Fruit fly (Drosophila melanogaster) whole organism, embryonic: ENCODE results near the gene Hs2st.

Source experiments
- CG12299 ChIP-seq: fragments of 200-800 bp; sonication (Bioruptor generic); optimal IDR thresholded peaks from 2 replicates; lab custom pipeline; 2018; ENCODE audit warnings: missing biosample characterization, mild to moderate bottlenecking, missing genetic modification characterization
- CG16863 ChIP-seq: fragments of 200-800 bp; sonication (Bioruptor generic); optimal IDR thresholded peaks from 3 replicates; lab custom pipeline; 2016; ENCODE audit warnings: missing biosample characterization, missing genetic modification characterization
- CG17186 ChIP-seq: fragments of 200-800 bp; sonication (Bioruptor generic); optimal IDR thresholded peaks from 3 replicates; lab custom pipeline; 2017; ENCODE audit warnings: missing biosample characterization, missing genetic modification reagents, missing genetic modification characterization
- CG1832 ChIP-seq: fragments of 200-800 bp; sonication (Bioruptor generic); optimal IDR thresholded peaks from 2 replicates; lab custom pipeline; 2017; ENCODE audit warnings: missing biosample characterization, mild to moderate bottlenecking, missing genetic modification characterization, inconsistent platforms
- CG18476 ChIP-seq: fragments of 200-800 bp; sonication (Bioruptor generic); optimal IDR thresholded peaks from 2 replicates; lab custom pipeline; 2016; ENCODE audit warnings: missing biosample characterization, mild to moderate bottlenecking, missing genetic modification characterization
- CG3065 ChIP-seq: fragments of 200-800 bp; sonication (Bioruptor generic); optimal IDR thresholded peaks from 2 replicates; lab custom pipeline; 2016; ENCODE audit warnings: missing biosample characterization, missing genetic modification characterization
- CG4404 ChIP-seq: fragments of 200-800 bp; sonication (Bioruptor generic); IDR thresholded peaks from 2 replicates; pipeline ENCODE4 v1.3.6; 2022; ENCODE audit warnings: missing biosample characterization, missing genetic modification characterization
- CG6654 ChIP-seq: fragments of 200-800 bp; sonication (Bioruptor generic); optimal IDR thresholded peaks from 2 replicates; lab custom pipeline; 2017; ENCODE audit warnings: missing biosample characterization, mild to moderate bottlenecking, missing genetic modification characterization
- CG7271 ChIP-seq: fragments of 200-800 bp; sonication (Bioruptor generic); optimal IDR thresholded peaks from 2 replicates; lab custom pipeline; 2018; ENCODE audit warnings: missing biosample characterization, mild to moderate bottlenecking, missing genetic modification characterization, moderate library complexity
- CG8388 ChIP-seq: fragments of 200-800 bp; sonication (Bioruptor generic); optimal IDR thresholded peaks from 2 replicates; lab custom pipeline; 2019; ENCODE audit warnings: missing biosample characterization, mild to moderate bottlenecking, missing genetic modification characterization, moderate library complexity
- CG8478 ChIP-seq: fragments of >200 bp; optimal IDR thresholded peaks from 2 replicates; lab custom pipeline; 2018
- CG9437 ChIP-seq: fragments of 200-800 bp; sonication (Bioruptor generic); optimal IDR thresholded peaks from 2 replicates; lab custom pipeline; 2018; ENCODE audit warnings: missing biosample characterization, mild to moderate bottlenecking, missing genetic modification characterization
- CG9609 ChIP-seq: fragments of 200-800 bp; sonication (Bioruptor generic); optimal IDR thresholded peaks from 3 replicates; lab custom pipeline; 2016; ENCODE audit warnings: missing biosample characterization, missing genetic modification characterization
- CHES-1-like ChIP-seq: fragments of 200-800 bp; sonication (Bioruptor generic); optimal IDR thresholded peaks from 2 replicates; lab custom pipeline; 2016; ENCODE audit warnings: missing biosample characterization, missing genetic modification characterization
- CoRest ChIP-seq: fragments of 200-800 bp; sonication (Bioruptor generic); optimal IDR thresholded peaks from 3 replicates; lab custom pipeline; 2018; ENCODE audit warnings: missing biosample characterization, mild to moderate bottlenecking, missing genetic modification characterization, moderate library complexity
- E2f2 ChIP-seq: fragments of 200-800 bp; sonication (Bioruptor generic); IDR thresholded peaks from 2 replicates; pipeline ENCODE4 v1.3.6; 2022; ENCODE audit warnings: missing biosample characterization, missing genetic modification characterization
- HLH3B ChIP-seq: fragments of 200-800 bp; sonication (Bioruptor generic); IDR thresholded peaks from 2 replicates; pipeline ENCODE4 v1.3.6; 2022; ENCODE audit warnings: missing biosample characterization, missing genetic modification characterization
- HLHmδ ChIP-seq: fragments of 200-800 bp; sonication (Bioruptor generic); optimal IDR thresholded peaks from 2 replicates; lab custom pipeline; 2018; ENCODE audit warnings: missing biosample characterization, mild to moderate bottlenecking, missing genetic modification characterization, moderate library complexity
- Hr78 ChIP-seq, 2 experiments: fragments of 200-800 bp in 1 of 2; fragments of >200 bp in 1 of 2; sonication (Bioruptor generic) in 1 of 2; optimal IDR thresholded peaks; 2 replicates each; lab custom pipeline; 2017 to 2019; ENCODE audit warnings: missing biosample characterization in 2 of 2, missing genetic modification characterization in 2 of 2, mild to moderate bottlenecking in 1 of 2, moderate library complexity in 1 of 2
- Med ChIP-seq: fragments of 200-800 bp; sonication (Bioruptor generic); peaks from one replicate; lab custom pipeline; 2016; ENCODE audit warnings: missing biosample characterization, missing genetic modification characterization, mild to moderate bottlenecking, inconsistent platforms, moderate library complexity
- Mrtf ChIP-seq: fragments of 200-800 bp; sonication (Bioruptor generic); IDR thresholded peaks from 3 replicates; pipeline ENCODE4 v1.3.6; 2022; ENCODE audit warnings: missing biosample characterization, missing genetic modification characterization
- PHDP ChIP-seq: fragments of 200-800 bp; sonication (Bioruptor generic); optimal IDR thresholded peaks from 3 replicates; lab custom pipeline; 2018; ENCODE audit warnings: missing biosample characterization, mild to moderate bottlenecking, missing genetic modification characterization, moderate library complexity
- aop ChIP-seq: fragments of 200-800 bp; sonication (Bioruptor generic); IDR thresholded peaks from 2 replicates; pipeline ENCODE4 v1.3.6; 2022; ENCODE audit warnings: missing biosample characterization, missing genetic modification characterization
- ase ChIP-seq: fragments of 200-800 bp; sonication (Bioruptor generic); IDR thresholded peaks from 3 replicates; pipeline ENCODE4 v1.3.6; 2022; ENCODE audit warnings: missing biosample characterization, missing genetic modification characterization
- bcd ChIP-seq: fragments of 200-800 bp; sonication (Bioruptor generic); optimal IDR thresholded peaks from 2 replicates; lab custom pipeline; 2017; ENCODE audit warnings: missing biosample characterization, mild to moderate bottlenecking, missing genetic modification characterization
- bowl ChIP-seq: fragments of 200-800 bp; sonication (Bioruptor generic); IDR thresholded peaks from 2 replicates; pipeline ENCODE4 v1.3.6; 2022; ENCODE audit warnings: missing biosample characterization, missing genetic modification characterization
- croc ChIP-seq: fragments of 200-800 bp; sonication (Bioruptor generic); conservative IDR thresholded peaks from 3 replicates; pipeline ENCODE4 v1.3.6; 2022; ENCODE audit warnings: missing biosample characterization, missing genetic modification characterization
- crp ChIP-seq, 2 experiments: fragments of 200-800 bp; sonication (Bioruptor generic); optimal IDR thresholded peaks; 2 replicates in 1 of 2; 3 replicates in 1 of 2; lab custom pipeline; 2017; ENCODE audit warnings: missing biosample characterization in 2 of 2, missing genetic modification characterization in 2 of 2, mild to moderate bottlenecking in 1 of 2, moderate library complexity in 1 of 2
- dati ChIP-seq: fragments of 200-800 bp; sonication (Bioruptor generic); IDR thresholded peaks from 2 replicates; pipeline ENCODE4 v1.3.6; 2022; ENCODE audit warnings: missing biosample characterization, missing genetic modification characterization
- disco-r ChIP-seq: fragments of 200-800 bp; sonication (Bioruptor generic); optimal IDR thresholded peaks from 2 replicates; lab custom pipeline; 2016; ENCODE audit warnings: missing biosample characterization, missing genetic modification characterization
- dpn ChIP-seq, 2 experiments: fragments of 200-800 bp; sonication (Bioruptor generic); optimal IDR thresholded peaks; 3 replicates each; lab custom pipeline; 2016; ENCODE audit warnings: missing biosample characterization in 2 of 2, missing genetic modification characterization in 2 of 2
- dysf ChIP-seq: fragments of 200-800 bp; sonication (Bioruptor generic); IDR thresholded peaks from 3 replicates; pipeline ENCODE4 v1.3.6; 2022; ENCODE audit warnings: missing biosample characterization, missing genetic modification characterization
- fd102C ChIP-seq: fragments of 200-800 bp; sonication (Bioruptor generic); optimal IDR thresholded peaks from 2 replicates; lab custom pipeline; 2018; ENCODE audit warnings: missing biosample characterization, mild to moderate bottlenecking, missing genetic modification characterization, moderate library complexity
- hb ChIP-seq: fragments of 200-800 bp; sonication (Bioruptor generic); IDR thresholded peaks from 3 replicates; pipeline ENCODE4 v1.3.6; 2022; ENCODE audit warnings: missing biosample characterization, missing genetic modification characterization; ENCODE audit not compliant: partially characterized antibody
- ind ChIP-seq: fragments of 200-800 bp; sonication (Bioruptor generic); optimal IDR thresholded peaks from 3 replicates; lab custom pipeline; 2016; ENCODE audit warnings: missing biosample characterization, missing genetic modification characterization
- kni ChIP-seq: fragments of 200-800 bp; sonication (Bioruptor generic); optimal IDR thresholded peaks from 3 replicates; lab custom pipeline; 2017; ENCODE audit warnings: mild to moderate bottlenecking, missing biosample characterization, missing genetic modification reagents, missing genetic modification characterization
- lmd ChIP-seq: fragments of 200-800 bp; sonication (Bioruptor generic); IDR thresholded peaks from 2 replicates; pipeline ENCODE4 v1.3.6; 2022; ENCODE audit warnings: missing biosample characterization, missing genetic modification characterization
- lola ChIP-seq, 3 experiments: fragments of >200 bp in 2 of 3; fragments of 200-800 bp in 1 of 3; sonication (Bioruptor generic) in 1 of 3; optimal IDR thresholded peaks; 2 replicates each; lab custom pipeline; 2017 to 2019; ENCODE audit warnings: missing biosample characterization in 3 of 3, missing genetic modification characterization in 3 of 3, mild to moderate bottlenecking in 1 of 3, moderate library complexity in 1 of 3
- odd ChIP-seq: fragments of 200-800 bp; sonication (Bioruptor generic); optimal IDR thresholded peaks from 2 replicates; lab custom pipeline; 2017; ENCODE audit warnings: missing biosample characterization, mild to moderate bottlenecking, missing genetic modification characterization
- p53 ChIP-seq: fragments of 200-800 bp; sonication (Bioruptor generic); optimal IDR thresholded peaks from 2 replicates; lab custom pipeline; 2016; ENCODE audit warnings: missing biosample characterization, missing genetic modification characterization
- pfk ChIP-seq: fragments of 200-800 bp; sonication (Bioruptor generic); optimal IDR thresholded peaks from 2 replicates; lab custom pipeline; 2018; ENCODE audit warnings: missing biosample characterization, mild to moderate bottlenecking, missing genetic modification characterization, moderate library complexity
- run ChIP-seq: fragments of 200-800 bp; sonication (Bioruptor generic); optimal IDR thresholded peaks from 3 replicates; lab custom pipeline; 2018; ENCODE audit warnings: missing biosample characterization, mild to moderate bottlenecking, missing genetic modification characterization
- salm ChIP-seq: fragments of 200-800 bp; sonication (Bioruptor generic); optimal IDR thresholded peaks from 2 replicates; lab custom pipeline; 2018; ENCODE audit warnings: missing biosample characterization, mild to moderate bottlenecking, missing genetic modification characterization
- sima ChIP-seq: fragments of 200-800 bp; sonication (Bioruptor generic); optimal IDR thresholded peaks from 2 replicates; lab custom pipeline; 2016; ENCODE audit warnings: missing biosample characterization, missing genetic modification characterization
- usp ChIP-seq: fragments of >200 bp; optimal IDR thresholded peaks from 2 replicates; lab custom pipeline; 2017; ENCODE audit warnings: missing biosample characterization, missing genetic modification characterization
- wek ChIP-seq: fragments of 200-800 bp; sonication (Bioruptor generic); optimal IDR thresholded peaks from 3 replicates; lab custom pipeline; 2018; ENCODE audit warnings: missing biosample characterization, mild to moderate bottlenecking, missing genetic modification characterization, moderate library complexity
- z ChIP-seq: fragments of 200-800 bp; sonication (Bioruptor generic); IDR thresholded peaks from 3 replicates; pipeline ENCODE4 v1.3.6; 2022; ENCODE audit warnings: missing biosample characterization, missing genetic modification characterization
- zen ChIP-seq: fragments of 200-800 bp; sonication (Bioruptor generic); optimal IDR thresholded peaks from 3 replicates; lab custom pipeline; 2018; ENCODE audit warnings: missing biosample characterization, mild to moderate bottlenecking, missing genetic modification characterization, moderate library complexity

Gene Hs2st

DNA sequence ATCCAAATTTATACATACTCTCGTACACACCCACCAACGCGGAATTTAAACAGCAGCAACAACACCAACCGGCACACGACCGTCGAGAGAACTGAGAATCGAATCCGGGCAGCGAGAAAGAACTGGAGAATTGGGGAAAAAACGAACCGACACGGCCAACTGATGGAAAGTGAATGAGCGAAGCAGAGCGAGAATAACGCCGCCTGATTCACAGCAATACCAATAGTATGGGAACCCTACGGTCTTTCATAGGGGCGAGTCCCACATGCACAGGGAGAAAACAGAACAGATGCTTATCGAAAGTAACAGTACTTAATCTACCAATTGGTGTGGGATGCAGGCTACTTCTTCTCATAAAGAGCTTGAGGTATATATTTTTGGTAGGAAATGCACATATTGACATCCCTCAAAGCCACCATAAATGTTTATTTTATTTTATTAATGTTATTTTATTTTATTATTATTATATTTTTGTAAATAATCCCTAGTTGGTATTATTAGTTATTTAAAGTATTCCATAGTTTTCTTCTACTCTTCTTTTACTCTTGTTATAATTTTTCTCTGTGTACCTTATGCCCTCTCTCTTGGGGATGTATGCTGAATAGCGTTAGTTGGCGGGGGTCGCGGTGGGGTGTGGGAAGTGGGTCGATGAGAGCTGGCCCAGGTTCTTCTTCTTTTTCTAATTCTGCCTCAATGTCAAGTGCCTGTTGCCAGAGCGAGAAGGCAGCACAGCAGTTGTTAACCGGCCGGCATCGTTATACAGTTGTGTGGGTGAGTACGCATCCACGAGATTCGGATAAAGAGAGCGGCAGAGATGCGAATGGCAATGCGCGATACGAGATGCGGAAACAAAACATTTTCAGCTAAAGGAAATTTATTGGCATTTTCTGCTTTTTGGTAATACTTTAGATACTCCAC, 46.0 kb downstream of the Hs2st start, which contains the start of gene CG17544 (continued):
- no peak for TF ChIP-seq dati (GFP tag; lab: Robert Waterston, UW)
- TF ChIP-seq pfk (GFP tag; lab: Kevin White, UChicago), result peak; percentile 3
- TF ChIP-seq usp (GFP tag; lab: Kevin White, UChicago), result no peak
- peak in 1 of 2 experiments; percentile 96 for TF ChIP-seq Hr78 (GFP tag; optimal IDR thresholded peaks at IDR 0.05; lab: Kevin White, UChicago)
- peak; percentile 67 for TF ChIP-seq CG4404 (GFP tag; lab: Robert Waterston, UW)
- peak; percentile 76 for TF ChIP-seq odd (GFP tag; lab: Kevin White, UChicago)
- peak; percentile 61 for TF ChIP-seq kni
- TF ChIP-seq ase (GFP tag; lab: Robert Waterston, UW), result peak; percentile 49; the same call in 1 of the 3 replicates
- TF ChIP-seq CG17186 (GFP tag; lab: Kevin White, UChicago), result no peak
- TF ChIP-seq CG18476 (GFP tag; lab: Kevin White, UChicago), result no peak
- TF ChIP-seq E2f2 (GFP tag; lab: Robert Waterston, UW), result peak; percentile 49; the same call in 1 of the 2 replicates
- no peak for TF ChIP-seq sima
- TF ChIP-seq CG1832 (GFP tag; lab: Kevin White, UChicago), result peak; percentile 87
- peak; percentile 66 for TF ChIP-seq CG6654 (GFP tag; lab: Kevin White, UChicago)
- peak; percentile 90 for TF ChIP-seq CoRest (tag; lab: Kevin White, UChicago)
- TF ChIP-seq Mrtf (GFP tag; lab: Robert Waterston, UW), result 0 out of 3 replicates have a peak, but pooled peaks have one; percentile 52
- TF ChIP-seq fd102C (GFP tag; lab: Kevin White, UChicago), result no peak
- no peak for TF ChIP-seq CG16863 (GFP tag; lab: Kevin White, UChicago)
- no peak for TF ChIP-seq disco-r (GFP tag; lab: Kevin White, UChicago)
- peak; percentile 62 for TF ChIP-seq zen (tag; lab: Kevin White, UChicago)
- TF ChIP-seq z (GFP tag; lab: Robert Waterston, UW), result no peak
- TF ChIP-seq run (tag; lab: Kevin White, UChicago), result peak; percentile 50
- TF ChIP-seq dpn (GFP tag; optimal IDR thresholded peaks at IDR 0.05; lab: Kevin White, UChicago), result peak; percentile 33 to 73
- peak; percentile 74 for TF ChIP-seq ind
- peak; percentile 68 for TF ChIP-seq CG8388 (GFP tag; lab: Kevin White, UChicago)
- 0 out of 2 replicates have a peak, but pooled peaks have one; percentile 24 for TF ChIP-seq aop
- TF ChIP-seq CG9609 (GFP tag; lab: Kevin White, UChicago), result peak; percentile 31
- peak; percentile 82 for TF ChIP-seq Med (GFP tag; lab: Kevin White, UChicago)
- TF ChIP-seq CG3065, result peak; percentile 33
- TF ChIP-seq CG7271, result no peak
- TF ChIP-seq crp (GFP tag; optimal IDR thresholded peaks at IDR 0.05; lab: Kevin White, UChicago), result peak in 1 of 2 experiments; percentile 34
- peak; percentile 73 for TF ChIP-seq CG12299
- peak; percentile 51; the same call in 1 of the 2 replicates for TF ChIP-seq lmd (GFP tag; lab: Robert Waterston, UW)
- TF ChIP-seq bcd (GFP tag; lab: Kevin White, UChicago), result peak; percentile 80
- no peak for TF ChIP-seq bowl
- TF ChIP-seq HLHmδ (GFP tag; lab: Kevin White, UChicago), result peak; percentile 4
- TF ChIP-seq CG8478 (lab: Kevin White, UChicago), result no peak
- TF ChIP-seq dysf (GFP tag; lab: Robert Waterston, UW), result peak; percentile 72
- no peak for TF ChIP-seq HLH3B (GFP tag; lab: Robert Waterston, UW)
- no peak for TF ChIP-seq hb
- peak; percentile 28 for TF ChIP-seq salm
- peak; percentile 58 for TF ChIP-seq croc (GFP tag; lab: Robert Waterston, UW)
- no peak for TF ChIP-seq wek (GFP tag; lab: Kevin White, UChicago)
- peak in 1 of 3 experiments; percentile 83 for TF ChIP-seq lola (GFP tag; optimal IDR thresholded peaks at IDR 0.05; lab: Kevin White, UChicago)
- TF ChIP-seq CG9437, result peak; percentile 82
- peak; percentile 76 for TF ChIP-seq PHDP (tag; lab: Kevin White, UChicago)
- TF ChIP-seq p53 (GFP tag; lab: Kevin White, UChicago), result no peak
- TF ChIP-seq CHES-1-like (GFP tag; lab: Kevin White, UChicago), result peak; percentile 30
